Worm (Caenorhabditis elegans): ENCODE measurements around the gene C34C12.2.

Gene C34C12.2

DNA sequence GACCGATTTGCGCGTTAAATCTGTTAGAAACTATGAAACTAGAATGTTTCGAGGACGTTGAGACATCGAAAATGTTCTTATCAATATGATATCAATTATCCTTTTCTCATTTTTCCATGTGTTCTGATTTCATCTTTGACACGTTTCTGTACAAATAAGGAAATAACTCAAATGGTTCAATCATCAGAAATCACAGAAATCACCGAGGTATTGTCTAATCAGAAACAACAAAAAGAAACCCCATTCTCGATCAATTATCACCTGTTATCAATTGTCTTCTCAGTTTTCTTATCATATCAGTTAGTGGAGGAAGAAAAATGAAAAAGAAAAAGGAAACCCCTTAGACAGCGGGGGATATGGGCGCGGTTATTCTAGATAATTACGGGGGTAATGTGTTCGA lies 18.4 kb upstream of the C34C12.2 start (continued):
- no peak for TF ChIP-seq F44E2.7 (GFP tag; IDR thresholded peaks at IDR 0.05)
- no peak for TF ChIP-seq snpc-1.2 (GFP tag; IDR thresholded peaks at IDR 0.05)
- TF ChIP-seq F49E8.2 (tag; optimal IDR thresholded peaks at IDR 0.05; ENCODE audit: borderline replicate concordance) = no peak
- no peak for TF ChIP-seq dmd-9 (GFP tag; IDR thresholded peaks at IDR 0.05)
- TF ChIP-seq ces-1 (GFP tag; optimal IDR thresholded peaks at IDR 0.05) = no peak
- TF ChIP-seq nhr-102 (tag; optimal IDR thresholded peaks at IDR 0.05) = no peak
- peak in 1 of 2 experiments; percentile 99 for TF ChIP-seq unc-62 (GFP tag; optimal IDR thresholded peaks at IDR 0.05 in 1 of 2)
- no peak for TF ChIP-seq unc-62 (tag; optimal IDR thresholded peaks at IDR 0.05)
- TF ChIP-seq lin-15B (tag; optimal IDR thresholded peaks at IDR 0.05) = no peak
- no peak for TF ChIP-seq ama-1 (optimal IDR thresholded peaks at IDR 0.05)
- TF ChIP-seq mes-2 (tag; optimal IDR thresholded peaks at IDR 0.05; ENCODE audit: poor library complexity, severe bottlenecking) = no peak
- TF ChIP-seq saeg-2 (GFP tag; IDR thresholded peaks at IDR 0.05) = no peak
- no peak for TF ChIP-seq unc-39 (tag; optimal IDR thresholded peaks at IDR 0.05)
- no peak for TF ChIP-seq ceh-62 (tag; optimal IDR thresholded peaks at IDR 0.05)
- TF ChIP-seq madf-9 (GFP tag; conservative IDR thresholded peaks at IDR 0.05) = no peak
- TF ChIP-seq spr-1 (tag; optimal IDR thresholded peaks at IDR 0.05) = no peak
- no peak for TF ChIP-seq pha-4 (GFP tag; IDR thresholded peaks at IDR 0.05)
- TF ChIP-seq pha-4 (tag; optimal IDR thresholded peaks at IDR 0.05) = no peak
- no peak for TF ChIP-seq mxl-2 (GFP tag; conservative IDR thresholded peaks at IDR 0.05)
- TF ChIP-seq egl-27 (tag; optimal IDR thresholded peaks at IDR 0.05) = no peak
- TF ChIP-seq mep-1 (tag; optimal IDR thresholded peaks at IDR 0.05) = no peak
- no peak for TF ChIP-seq nhr-111 (GFP tag; optimal IDR thresholded peaks at IDR 0.05)
- TF ChIP-seq lin-13 (GFP tag; optimal IDR thresholded peaks at IDR 0.05) = no peak
- TF ChIP-seq zip-2 (tag; optimal IDR thresholded peaks at IDR 0.05) = no peak
- no peak for TF ChIP-seq egl-43 (GFP tag; IDR thresholded peaks at IDR 0.05)
- peak; percentile 72 for TF ChIP-seq nhr-28 (tag; optimal IDR thresholded peaks at IDR 0.05)
- no peak for TF ChIP-seq set-16 (GFP tag; IDR thresholded peaks at IDR 0.05)
- TF ChIP-seq R02D3.7 (tag; optimal IDR thresholded peaks at IDR 0.05) = no peak

DNA sequence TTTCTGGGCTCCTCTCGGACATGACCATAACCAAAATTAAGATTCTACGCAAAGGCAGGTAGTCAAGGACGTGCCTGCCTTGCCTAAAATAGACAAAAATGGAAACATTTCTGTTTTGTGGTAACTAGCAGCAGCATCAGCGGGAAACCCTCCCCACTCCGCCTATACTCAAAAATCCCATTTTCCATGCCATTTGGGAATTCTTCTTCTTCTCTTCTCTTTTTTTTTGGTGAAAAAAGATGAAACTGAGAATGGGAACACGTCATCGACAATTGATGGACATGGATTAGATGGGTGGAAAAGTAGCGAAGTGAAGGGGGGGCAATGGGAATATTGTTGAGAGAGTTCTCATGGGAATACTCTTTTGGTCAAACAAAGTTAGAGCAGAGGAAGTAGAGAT lies 16.4 kb upstream of the C34C12.2 start:
- TF ChIP-seq ceh-20 (GFP tag; IDR thresholded peaks at IDR 0.05) (0 out of 2 replicates have a peak, but pooled peaks have one; percentile 40), set-16 (GFP tag; IDR thresholded peaks at IDR 0.05) (no peak), aha-1 (tag) (peak; percentile 93), unc-62 (GFP tag; optimal IDR thresholded peaks at IDR 0.05 in 1 of 2) (peak in 1 of 2 experiments; percentile 28), unc-62 (tag; optimal IDR thresholded peaks at IDR 0.05) (no peak), rbr-2 (tag; optimal IDR thresholded peaks at IDR 0.05) (peak; percentile 2), ceh-62 (tag; optimal IDR thresholded peaks at IDR 0.05) (no peak)

DNA sequence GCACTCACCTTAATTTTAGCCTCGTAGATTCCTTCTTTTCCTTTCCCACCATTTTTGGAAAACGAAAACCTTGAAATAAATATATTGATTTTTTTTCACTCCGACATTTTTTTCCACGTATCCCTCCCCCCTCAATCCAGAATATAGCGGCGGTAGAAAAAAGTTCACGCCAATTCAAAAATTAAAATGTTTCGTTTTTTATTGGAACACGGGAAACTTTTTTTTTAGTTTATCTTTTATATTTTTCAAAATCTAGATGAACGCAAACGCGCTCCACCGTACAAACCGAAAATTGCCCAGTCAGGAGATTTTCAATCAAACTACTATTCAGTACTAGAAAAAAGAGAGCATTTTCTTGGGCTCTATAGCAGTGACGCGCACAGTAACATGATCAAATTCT lies 9.4 kb upstream of the C34C12.2 start, which contains the start of gene spe-41:
Gene spe-41, minus strand, starts transcription at position 72 of the 400 bp plus-strand sequence.
- TF ChIP-seq nhr-237 (tag; optimal IDR thresholded peaks at IDR 0.05) = no peak
- TF ChIP-seq aha-1 (tag) = peak; percentile 90
- TF ChIP-seq nhr-77 (tag; optimal IDR thresholded peaks at IDR 0.05) = no peak
- no peak for TF ChIP-seq Y105C5A.15 (GFP tag; IDR thresholded peaks at IDR 0.05)
- no peak for TF ChIP-seq attf-4 (tag; optimal IDR thresholded peaks at IDR 0.05)

DNA sequence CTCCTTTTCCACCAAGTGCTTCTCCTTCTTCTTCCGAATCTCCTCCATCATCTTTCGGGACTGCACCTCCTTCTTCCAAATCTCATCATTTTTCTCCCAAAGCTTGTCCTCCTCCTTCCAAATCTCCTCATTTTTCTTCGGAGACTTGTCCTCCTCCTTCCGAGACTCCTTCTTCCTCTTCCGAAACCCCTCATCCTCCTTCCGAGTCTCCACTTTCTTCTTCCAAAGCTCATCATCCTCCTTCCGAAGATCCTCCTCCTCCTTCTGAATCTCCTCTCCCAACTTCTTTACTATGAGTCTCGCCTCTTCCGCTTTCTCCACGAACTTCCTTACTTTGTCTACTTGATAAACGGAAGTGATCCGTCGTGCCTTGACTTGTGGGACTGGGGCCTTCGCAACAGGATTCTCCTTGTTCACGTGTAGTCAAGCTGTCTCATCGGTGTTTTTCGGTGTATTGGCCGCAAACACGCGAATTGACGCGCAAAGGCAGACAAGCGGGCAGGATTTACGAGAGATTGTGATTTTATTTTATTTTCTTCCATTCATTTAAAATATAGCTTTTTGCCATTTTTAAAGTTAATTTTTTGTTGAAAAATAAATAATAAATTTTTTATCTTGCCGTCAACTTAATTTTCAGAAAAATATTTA lies 899 bp upstream of the C34C12.2 start, which contains the start of the genes K01A11.3 and C34C12.12:
Gene K01A11.3, minus strand, starts transcription at position 51 of the 648 bp plus-strand sequence.
Gene C34C12.12, plus strand, starts transcription at position 632 of the 648 bp plus-strand sequence.
- TF ChIP-seq snpc-1.2 (GFP tag; IDR thresholded peaks at IDR 0.05) = no peak
- TF ChIP-seq sdz-12 (GFP tag; optimal IDR thresholded peaks at IDR 0.05) = no peak
- TF ChIP-seq snpc-4 (tag; optimal IDR thresholded peaks at IDR 0.05) = no peak
- TF ChIP-seq hif-1 (tag; optimal IDR thresholded peaks at IDR 0.05) = no peak
- no peak for TF ChIP-seq ztf-7 (tag; optimal IDR thresholded peaks at IDR 0.05)
- peak; percentile 61 for TF ChIP-seq lin-38 (GFP tag; IDR thresholded peaks at IDR 0.05)
- no peak for TF ChIP-seq php-3 (GFP tag; IDR thresholded peaks at IDR 0.05)
- TF ChIP-seq F44E2.7 (GFP tag; IDR thresholded peaks at IDR 0.05) = no peak
- peak; percentile 57 for TF ChIP-seq set-16 (GFP tag; IDR thresholded peaks at IDR 0.05)
